Fruit fly (Drosophila melanogaster) whole organism, prepupa: ENCODE data around the gene CG9166.
A peak's percentile ranks its signal among the peaks of the same experiment; 100 is the strongest.

Experiments
- Blimp-1 ChIP-seq: fragments of 200-800 bp; sonication (Bioruptor generic); optimal IDR thresholded peaks from 3 replicates; lab custom pipeline; 2017; ENCODE audit warnings: missing biosample characterization, missing genetic modification characterization, mild to moderate bottlenecking, moderate library complexity, missing genetic modification reagents
- CG10631 ChIP-seq: fragments of 200-800 bp; sonication (Bioruptor generic); optimal IDR thresholded peaks from 2 replicates; lab custom pipeline; 2016; ENCODE audit warnings: missing biosample characterization, missing genetic modification characterization
- CG10669 ChIP-seq: fragments of 200-800 bp; sonication (Bioruptor generic); optimal IDR thresholded peaks from 3 replicates; lab custom pipeline; 2018; ENCODE audit warnings: missing biosample characterization, mild to moderate bottlenecking, missing genetic modification characterization, moderate library complexity
- CG11294 ChIP-seq: fragments of 200-800 bp; sonication (Bioruptor generic); IDR thresholded peaks from 2 replicates; pipeline ENCODE4 v1.3.6; 2022; ENCODE audit warnings: missing biosample characterization, missing genetic modification characterization
- CG11762 ChIP-seq: fragments of 200-800 bp; sonication (Bioruptor generic); optimal IDR thresholded peaks from 3 replicates; lab custom pipeline; 2016; ENCODE audit warnings: missing biosample characterization, missing genetic modification characterization; ENCODE audit not compliant: insufficient read depth
- CG11902 ChIP-seq: fragments of 200-800 bp; sonication (Bioruptor generic); optimal IDR thresholded peaks from 3 replicates; lab custom pipeline; 2016; ENCODE audit warnings: missing biosample characterization, missing genetic modification characterization
- CG15336 ChIP-seq: fragments of 200-800 bp; sonication (Bioruptor generic); IDR thresholded peaks from 2 replicates; pipeline ENCODE4 v1.3.6; 2022; ENCODE audit warnings: missing biosample characterization, missing genetic modification characterization
- CG1621 ChIP-seq: fragments of 200-800 bp; sonication (Bioruptor generic); optimal IDR thresholded peaks from 3 replicates; lab custom pipeline; 2018; ENCODE audit warnings: missing biosample characterization, mild to moderate bottlenecking, missing genetic modification characterization
- CG16779 ChIP-seq: fragments of 200-800 bp; sonication (Bioruptor generic); optimal IDR thresholded peaks from 3 replicates; lab custom pipeline; 2017; ENCODE audit warnings: missing biosample characterization, mild to moderate bottlenecking, missing genetic modification characterization
- CG3032 ChIP-seq: fragments of 200-800 bp; optimal IDR thresholded peaks from 2 replicates; lab custom pipeline; 2019; ENCODE audit warnings: missing biosample characterization, mild to moderate bottlenecking, missing genetic modification characterization, moderate library complexity
- CG31627 ChIP-seq: fragments of 200-800 bp; sonication (Bioruptor generic); optimal IDR thresholded peaks from 3 replicates; lab custom pipeline; 2016; ENCODE audit warnings: missing biosample characterization, missing genetic modification characterization
- CG3919 ChIP-seq: fragments of 200-800 bp; sonication (Bioruptor generic); optimal IDR thresholded peaks from 3 replicates; lab custom pipeline; 2016; ENCODE audit warnings: missing biosample characterization, missing genetic modification characterization
- CG4318 ChIP-seq: fragments of 200-800 bp; sonication (Bioruptor generic); optimal IDR thresholded peaks from 3 replicates; lab custom pipeline; 2017; ENCODE audit warnings: missing biosample characterization, mild to moderate bottlenecking, missing genetic modification characterization
- CG6163 ChIP-seq: fragments of 200-800 bp; sonication (Bioruptor generic); IDR thresholded peaks from 3 replicates; pipeline ENCODE4 v1.3.6; 2022; ENCODE audit warnings: missing biosample characterization, missing genetic modification characterization
- CG6276 ChIP-seq: fragments of 200-800 bp; sonication (Bioruptor generic); optimal IDR thresholded peaks from 2 replicates; lab custom pipeline; 2017; ENCODE audit warnings: missing biosample characterization, mild to moderate bottlenecking, missing genetic modification characterization
- CG6792 ChIP-seq: fragments of 200-800 bp; sonication (Bioruptor generic); optimal IDR thresholded peaks from 3 replicates; lab custom pipeline; 2016; ENCODE audit warnings: missing biosample characterization, missing genetic modification characterization
- CG6808 ChIP-seq: fragments of 200-800 bp; sonication (Bioruptor generic); optimal IDR thresholded peaks from 3 replicates; lab custom pipeline; 2017; ENCODE audit warnings: missing biosample characterization, missing genetic modification characterization, mild to moderate bottlenecking, moderate library complexity, missing genetic modification reagents
- CG8119 ChIP-seq: fragments of 200-800 bp; sonication (Bioruptor generic); IDR thresholded peaks from 3 replicates; pipeline ENCODE4 v1.3.6; 2022; ENCODE audit warnings: missing biosample characterization, missing genetic modification characterization
- CG8319 ChIP-seq: fragments of 200-800 bp; sonication (Bioruptor generic); optimal IDR thresholded peaks from 3 replicates; lab custom pipeline; 2016; ENCODE audit warnings: missing biosample characterization, missing genetic modification characterization
- CG8632 ChIP-seq: fragments of 200-800 bp; sonication (Bioruptor generic); optimal IDR thresholded peaks from 3 replicates; lab custom pipeline; 2016; ENCODE audit warnings: missing biosample characterization, missing genetic modification characterization
- Eip75B ChIP-seq: fragments of 200-800 bp; sonication (Bioruptor generic); optimal IDR thresholded peaks from 3 replicates; lab custom pipeline; 2016; ENCODE audit warnings: missing biosample characterization, missing genetic modification characterization
- Ets21C ChIP-seq: fragments of 200-800 bp; sonication (Bioruptor generic); optimal IDR thresholded peaks from 3 replicates; lab custom pipeline; 2016; ENCODE audit warnings: missing biosample characterization, missing genetic modification characterization
- Hr38 ChIP-seq: sonication (Bioruptor generic); optimal IDR thresholded peaks from 2 replicates; lab custom pipeline; 2016; ENCODE audit warnings: missing biosample characterization, missing genetic modification characterization
- Hr39 ChIP-seq: fragments of 200-800 bp; sonication (Bioruptor generic); optimal IDR thresholded peaks from 2 replicates; lab custom pipeline; 2016; ENCODE audit warnings: missing biosample characterization, missing genetic modification characterization
- Hr4 ChIP-seq: fragments of 200-800 bp; sonication (Bioruptor generic); optimal IDR thresholded peaks from 3 replicates; lab custom pipeline; 2016; ENCODE audit warnings: missing biosample characterization, missing genetic modification characterization
- Lpt ChIP-seq: fragments of 200-800 bp; sonication (Bioruptor generic); optimal IDR thresholded peaks from 3 replicates; lab custom pipeline; 2016; ENCODE audit warnings: missing biosample characterization, missing genetic modification characterization
- Met ChIP-seq: fragments of 200-800 bp; sonication (Bioruptor generic); optimal IDR thresholded peaks from 3 replicates; lab custom pipeline; 2016; ENCODE audit warnings: missing biosample characterization, missing genetic modification characterization
- Sox102F ChIP-seq: fragments of 200-800 bp; sonication (Bioruptor generic); optimal IDR thresholded peaks from 2 replicates; lab custom pipeline; 2016; ENCODE audit warnings: missing biosample characterization, mild to moderate bottlenecking, missing genetic modification characterization
- Sox14 ChIP-seq: fragments of 200-800 bp; sonication (Bioruptor generic); optimal IDR thresholded peaks from 3 replicates; lab custom pipeline; 2016; ENCODE audit warnings: missing biosample characterization, missing genetic modification characterization
- Sox15 ChIP-seq: fragments of 200-800 bp; sonication (Bioruptor generic); optimal IDR thresholded peaks from 3 replicates; lab custom pipeline; 2016; ENCODE audit warnings: missing biosample characterization, missing genetic modification characterization
- acj6 ChIP-seq: fragments of 200-800 bp; sonication (Bioruptor generic); optimal IDR thresholded peaks from 3 replicates; lab custom pipeline; 2016; ENCODE audit warnings: missing biosample characterization, missing genetic modification characterization
- dac ChIP-seq: fragments of 200-800 bp; sonication (Bioruptor generic); optimal IDR thresholded peaks from 2 replicates; lab custom pipeline; 2017; ENCODE audit warnings: missing biosample characterization, mild to moderate bottlenecking, missing genetic modification characterization
- eg ChIP-seq: fragments of 200-800 bp; sonication (Bioruptor generic); IDR thresholded peaks from 3 replicates; pipeline ENCODE4 v1.3.6; 2022; ENCODE audit warnings: missing biosample characterization, missing genetic modification characterization
- esn ChIP-seq: fragments of 200-800 bp; sonication (Bioruptor generic); optimal IDR thresholded peaks from 2 replicates; lab custom pipeline; 2016; ENCODE audit warnings: missing biosample characterization, mild to moderate bottlenecking, missing genetic modification characterization, moderate library complexity
- fd59A ChIP-seq: fragments of 200-800 bp; sonication (Bioruptor generic); optimal IDR thresholded peaks from 2 replicates; lab custom pipeline; 2017; ENCODE audit warnings: missing biosample characterization, mild to moderate bottlenecking, missing genetic modification characterization, missing genetic modification reagents
- fkh ChIP-seq: fragments of 200-800 bp; sonication (Bioruptor generic); optimal IDR thresholded peaks from 3 replicates; lab custom pipeline; 2017; ENCODE audit warnings: missing biosample characterization, mild to moderate bottlenecking, missing genetic modification characterization, moderate library complexity
- lz ChIP-seq: fragments of 200-800 bp; sonication (Bioruptor generic); optimal IDR thresholded peaks from 3 replicates; lab custom pipeline; 2016; ENCODE audit warnings: missing biosample characterization, missing genetic modification characterization
- pdm3 ChIP-seq: fragments of 200-800 bp; sonication (Bioruptor generic); optimal IDR thresholded peaks from 3 replicates; lab custom pipeline; 2016; ENCODE audit warnings: missing biosample characterization, missing genetic modification characterization
- salr ChIP-seq, 2 experiments: fragments of 200-800 bp; sonication (Bioruptor generic); optimal IDR thresholded peaks; 3 replicates each; lab custom pipeline; 2016 to 2018; ENCODE audit warnings: missing biosample characterization in 2 of 2, missing genetic modification characterization in 2 of 2, mild to moderate bottlenecking in 1 of 2
- ss ChIP-seq, 2 experiments: fragments of 200-800 bp; sonication (Bioruptor generic); optimal IDR thresholded peaks; 2 replicates in 1 of 2; 3 replicates in 1 of 2; lab custom pipeline; 2017 to 2018; ENCODE audit warnings: mild to moderate bottlenecking in 2 of 2, missing biosample characterization in 2 of 2, missing genetic modification characterization in 2 of 2, moderate library complexity in 1 of 2
- svp ChIP-seq: fragments of 200-800 bp; sonication (Bioruptor generic); peaks from one replicate; lab custom pipeline; 2016; ENCODE audit warnings: missing biosample characterization, missing genetic modification characterization
- topi ChIP-seq: fragments of 200-800 bp; sonication (Bioruptor generic); optimal IDR thresholded peaks from 3 replicates; lab custom pipeline; 2016; ENCODE audit warnings: missing biosample characterization, missing genetic modification characterization
- vri ChIP-seq: fragments of 200-800 bp; sonication (Bioruptor generic); optimal IDR thresholded peaks from 3 replicates; lab custom pipeline; 2016; ENCODE audit warnings: missing biosample characterization, mild to moderate bottlenecking, missing genetic modification characterization

Gene CG9166

dm6 chr3L:1330420-1330819 is 20.5 kb upstream of the CG9166 start (continued):
- TF ChIP-seq CG6276 (GFP tag; lab: Kevin White, UChicago) (no peak), Sox102F (GFP tag; lab: Kevin White, UChicago) (no peak), CG10631 (GFP tag; lab: Kevin White, UChicago) (no peak), CG11902 (GFP tag; lab: Kevin White, UChicago) (no peak), vri (GFP tag; lab: Kevin White, UChicago) (no peak), acj6 (no peak), Sox15 (GFP tag; lab: Kevin White, UChicago) (no peak)

- TF ChIP-seq svp (GFP tag; lab: Kevin White, UChicago): no peak
- TF ChIP-seq fkh (GFP tag; lab: Kevin White, UChicago): peak; percentile 40
- TF ChIP-seq Lpt (GFP tag; lab: Kevin White, UChicago): no peak
- TF ChIP-seq, all 60 proteins: peak for 1
These were observed 19.4 kb upstream of the CG9166 start, which contains the start of gene msd1 for dm6 chr3L:1331542-1331941. TSS of gene msd1 (plus strand) at chr3L:1331744.

dm6 chr3L:1332973-1333372 is 17.9 kb upstream of the CG9166 start, which contains the start of gene msd5:
TSS of gene msd5 (minus strand) at chr3L:1333146.
- no peak for TF ChIP-seq CG10631 (GFP tag; lab: Kevin White, UChicago)
- no peak for TF ChIP-seq CG4318 (GFP tag; lab: Kevin White, UChicago)
- TF ChIP-seq CG3919 (GFP tag; lab: Kevin White, UChicago): no peak
- TF ChIP-seq lz (GFP tag; lab: Kevin White, UChicago): no peak
- no peak for TF ChIP-seq topi (GFP tag; lab: Kevin White, UChicago)
- TF ChIP-seq CG11762 (GFP tag; lab: Kevin White, UChicago): no peak
- TF ChIP-seq CG31627 (GFP tag; lab: Kevin White, UChicago): no peak
- no peak for TF ChIP-seq vri (GFP tag; lab: Kevin White, UChicago)
- TF ChIP-seq Hr4 (GFP tag; lab: Kevin White, UChicago): no peak
- TF ChIP-seq CG3032: no peak
- TF ChIP-seq esn (GFP tag; lab: Kevin White, UChicago): no peak
- TF ChIP-seq Met: no peak

- TF ChIP-seq ss (GFP tag; optimal IDR thresholded peaks at IDR 0.05; lab: Kevin White, UChicago) (no peak), CG8632 (GFP tag; lab: Kevin White, UChicago) (no peak), CG8119 (GFP tag; lab: Robert Waterston, UW) (peak; percentile 58; the same call in 2 of the 3 replicates), Sox14 (GFP tag; lab: Kevin White, UChicago) (peak; percentile 92), salr (GFP tag; optimal IDR thresholded peaks at IDR 0.05; lab: Kevin White, UChicago) (peak in 1 of 2 experiments; percentile 38), Met (no peak), Ets21C (GFP tag; lab: Kevin White, UChicago) (peak; percentile 64), CG6792 (peak; percentile 69), Hr39 (GFP tag; lab: Kevin White, UChicago) (peak; percentile 87), CG16779 (peak; percentile 15), CG6163 (GFP tag; lab: Robert Waterston, UW) (peak; percentile 81), Eip75B (GFP tag; lab: Kevin White, UChicago) (no peak), Hr4 (GFP tag; lab: Kevin White, UChicago) (no peak), CG11294 (GFP tag; lab: Robert Waterston, UW) (peak; percentile 58; the same call in 1 of the 2 replicates), CG15336 (peak; percentile 65), CG10669 (GFP tag; lab: Kevin White, UChicago) (no peak), Lpt (GFP tag; lab: Kevin White, UChicago) (peak; percentile 58), CG6276 (GFP tag; lab: Kevin White, UChicago) (no peak), svp (GFP tag; lab: Kevin White, UChicago) (no peak), CG1621 (tag; lab: Kevin White, UChicago) (peak; percentile 48), eg (GFP tag; lab: Robert Waterston, UW) (peak; percentile 84), CG3919 (GFP tag; lab: Kevin White, UChicago) (peak; percentile 83), CG8319 (GFP tag; lab: Kevin White, UChicago) (no peak), dac (GFP tag; lab: Kevin White, UChicago) (peak; percentile 34), Blimp-1 (GFP tag; lab: Kevin White, UChicago) (peak; percentile 95), pdm3 (GFP tag; lab: Kevin White, UChicago) (no peak), CG6808 (peak; percentile 74), fd59A (GFP tag; lab: Kevin White, UChicago) (peak; percentile 37), Hr38 (GFP tag; lab: Kevin White, UChicago) (peak; percentile 57)
These were observed 16.1 kb upstream of the CG9166 start, which contains the start of the genes Hmbs and CG2211 for dm6 chr3L:1334571-1335427. TSS of gene Hmbs (plus strand) at chr3L:1334889. TSS of gene CG2211 (minus strand) at chr3L:1335359.
